Worm (Caenorhabditis elegans): ENCODE measurements around the gene Y7A5A.5.
A peak's percentile ranks its signal among the peaks of the same experiment; 100 is the strongest.

Y7A5A.5 gene

ce11 chrX:15779503-15779902, 7.1 kb downstream of the Y7A5A.5 start (continued):
- no peak for TF ChIP-seq cebp-1 (GFP tag; IDR thresholded peaks at IDR 0.05)
- TF ChIP-seq cebp-1 (tag; optimal IDR thresholded peaks at IDR 0.05), result peak; percentile 37
- no peak for TF ChIP-seq egrh-3 (GFP tag; IDR thresholded peaks at IDR 0.05)
- no peak for TF ChIP-seq ekl-4 (GFP tag; IDR thresholded peaks at IDR 0.05)
- TF ChIP-seq F33H1.4 (GFP tag; IDR thresholded peaks at IDR 0.05), result no peak
- no peak for TF ChIP-seq ztf-28 (GFP tag; IDR thresholded peaks at IDR 0.05)
- TF ChIP-seq nfyb-1 (GFP tag; IDR thresholded peaks at IDR 0.05), result peak; percentile 48; the same call in 1 of the 2 replicates

ce11 chrX:15773262-15773908, 13.2 kb downstream of the Y7A5A.5 start, which contains the start of gene Y7A5A.13:
Gene Y7A5A.13, plus strand, starts transcription at chrX:15773858.
- TF ChIP-seq D2030.7 (GFP tag; IDR thresholded peaks at IDR 0.05), result peak; percentile 83
- peak; percentile 60 for TF ChIP-seq ZK185.1 (tag; optimal IDR thresholded peaks at IDR 0.05; ENCODE audit: poor library complexity, severe bottlenecking)
- no peak for TF ChIP-seq B0336.3 (GFP tag; IDR thresholded peaks at IDR 0.05)
- no peak for TF ChIP-seq attf-3 (GFP tag; conservative IDR thresholded peaks at IDR 0.05)
- TF ChIP-seq F52B5.7 (tag; optimal IDR thresholded peaks at IDR 0.05), result no peak
- no peak for TF ChIP-seq ztf-3 (GFP tag; optimal IDR thresholded peaks at IDR 0.05)
- TF ChIP-seq snpc-3.4 (tag; optimal IDR thresholded peaks at IDR 0.05), result peak; percentile 21
- TF ChIP-seq madf-10 (tag; optimal IDR thresholded peaks at IDR 0.05), result no peak
- peak; percentile 32 for TF ChIP-seq ztf-26 (tag; optimal IDR thresholded peaks at IDR 0.05)
- peak; percentile 21 for TF ChIP-seq attf-5 (GFP tag; optimal IDR thresholded peaks at IDR 0.05)
- TF ChIP-seq dpl-1 (GFP tag; optimal IDR thresholded peaks at IDR 0.05), result no peak
- no peak for TF ChIP-seq unc-62 (GFP tag; optimal IDR thresholded peaks at IDR 0.05)
- peak; percentile 13 for TF ChIP-seq T07F8.4 (tag; optimal IDR thresholded peaks at IDR 0.05)
- TF ChIP-seq ccch-3 (GFP tag; optimal IDR thresholded peaks at IDR 0.05), result no peak
- TF ChIP-seq tlf-1 (GFP tag; optimal IDR thresholded peaks at IDR 0.05), result no peak
- no peak for TF ChIP-seq lsy-27 (tag; optimal IDR thresholded peaks at IDR 0.05; ENCODE audit: borderline replicate concordance, insufficient read depth)
- TF ChIP-seq zim-3 (tag; optimal IDR thresholded peaks at IDR 0.05), result peak; percentile 15
- TF ChIP-seq cebp-2 (GFP tag; IDR thresholded peaks at IDR 0.05), result no peak
- no peak for TF ChIP-seq nhr-179 (tag; optimal IDR thresholded peaks at IDR 0.05)
- no peak for TF ChIP-seq athp-1 (tag; optimal IDR thresholded peaks at IDR 0.05)
- peak; percentile 82 for TF ChIP-seq rpc-1 (optimal IDR thresholded peaks at IDR 0.05)
- peak; percentile 90 for TF ChIP-seq rpc-1 (tag; optimal IDR thresholded peaks at IDR 0.05)
- TF ChIP-seq dox-1 (GFP tag; IDR thresholded peaks at IDR 0.05), result peak; percentile 64
- no peak for TF ChIP-seq hlh-12 (tag; optimal IDR thresholded peaks at IDR 0.05)
- peak in 1 of 3 experiments; percentile 31 for TF ChIP-seq lin-35 (GFP tag; optimal IDR thresholded peaks at IDR 0.05)
- no peak; the same call in 1 of the 2 replicates for TF ChIP-seq C06A6.2 (GFP tag; conservative IDR thresholded peaks at IDR 0.05)
- TF ChIP-seq C17E4.6 (GFP tag; IDR thresholded peaks at IDR 0.05), result no peak
- no peak for TF ChIP-seq ceh-91 (GFP tag; IDR thresholded peaks at IDR 0.05)
- TF ChIP-seq ceh-40 (GFP tag; IDR thresholded peaks at IDR 0.05), result peak; percentile 62; the same call in 1 of the 2 replicates
- no peak for TF ChIP-seq lsl-1 (GFP tag; optimal IDR thresholded peaks at IDR 0.05)
- no peak for TF ChIP-seq K12H6.12 (tag; optimal IDR thresholded peaks at IDR 0.05)
- peak; percentile 38 for TF ChIP-seq ztf-18 (tag; optimal IDR thresholded peaks at IDR 0.05)
- TF ChIP-seq fkh-3 (tag; optimal IDR thresholded peaks at IDR 0.05), result no peak
- TF ChIP-seq Y95B8A.8 (GFP tag; IDR thresholded peaks at IDR 0.05), result no peak
- no peak for TF ChIP-seq bed-1 (GFP tag; IDR thresholded peaks at IDR 0.05)
- no peak for TF ChIP-seq lir-1 (GFP tag; conservative IDR thresholded peaks at IDR 0.05)
- TF ChIP-seq ztf-25 (GFP tag; IDR thresholded peaks at IDR 0.05), result no peak
- peak; percentile 54 for TF ChIP-seq rcor-1 (GFP tag; IDR thresholded peaks at IDR 0.05)
- TF ChIP-seq repo-1 (tag; optimal IDR thresholded peaks at IDR 0.05), result no peak
- no peak for TF ChIP-seq ztf-6 (GFP tag; IDR thresholded peaks at IDR 0.05)
- peak; percentile 41; the same call in 1 of the 2 replicates for TF ChIP-seq egl-44 (GFP tag; IDR thresholded peaks at IDR 0.05)
